Worm (Caenorhabditis elegans) whole organism, mixed stage, embryonic: Measurements from ENCODE around the gene Y73B6BL.37.
A peak's percentile ranks its signal among the peaks of the same experiment; 100 is the strongest.

ENCODE experiments used
- bed-3 ChIP-seq: fragments of 200-800 bp; sonication (Bioruptor generic); optimal IDR thresholded peaks from 3 replicates; lab custom pipeline; 2018; ENCODE audit warnings: mild to moderate bottlenecking, missing genetic modification characterization, moderate library complexity, missing compliant biosample characterization
- blmp-1 ChIP-seq: fragments of 150-350 bp; optimal IDR thresholded peaks from 2 replicates; lab custom pipeline; 2014; ENCODE audit warnings: missing biosample characterization, missing genetic modification characterization
- ceh-39 ChIP-seq: fragments of 150-350 bp; optimal IDR thresholded peaks from 2 replicates; lab custom pipeline; 2014; ENCODE audit warnings: missing biosample characterization, missing genetic modification characterization
- ceh-43 ChIP-seq: fragments of 200-800 bp; sonication (Bioruptor generic); optimal IDR thresholded peaks from 2 replicates; lab custom pipeline; 2018; ENCODE audit warnings: mild to moderate bottlenecking, missing genetic modification characterization, moderate library complexity, missing compliant biosample characterization
- ceh-83 ChIP-seq: fragments of 200-800 bp; sonication (Bioruptor generic); optimal IDR thresholded peaks from 2 replicates; lab custom pipeline; 2018; ENCODE audit warnings: mild to moderate bottlenecking, missing genetic modification characterization, missing compliant biosample characterization
- ces-1 ChIP-seq: fragments of 150-350 bp; optimal IDR thresholded peaks from 2 replicates; lab custom pipeline; 2014; ENCODE audit warnings: missing biosample characterization, missing genetic modification reagents, missing genetic modification characterization
- cnd-1 ChIP-seq: fragments of 200-800 bp; sonication (Bioruptor generic); optimal IDR thresholded peaks from 2 replicates; lab custom pipeline; 2018; ENCODE audit warnings: mild to moderate bottlenecking, missing genetic modification characterization, missing compliant biosample characterization
- drap-1 ChIP-seq: fragments of 200-800 bp; sonication (Bioruptor generic); optimal IDR thresholded peaks from 3 replicates; lab custom pipeline; 2018; ENCODE audit warnings: mild to moderate bottlenecking, missing genetic modification characterization, missing compliant biosample characterization
- elt-1 ChIP-seq: sonication (generic microtip); optimal IDR thresholded peaks from 2 replicates; lab custom pipeline; 2017; ENCODE audit warnings: missing genetic modification characterization, mild to moderate bottlenecking, missing compliant biosample characterization, antibody characterized with exemption, moderate library complexity, borderline replicate concordance; ENCODE audit not compliant: insufficient read depth
- elt-3 ChIP-seq: fragments of 150-350 bp; optimal IDR thresholded peaks from 2 replicates; lab custom pipeline; 2014; ENCODE audit warnings: missing biosample characterization, missing genetic modification characterization
- flh-1 ChIP-seq: fragments of 200-800 bp; sonication (Bioruptor generic); optimal IDR thresholded peaks from 2 replicates; lab custom pipeline; 2018; ENCODE audit warnings: mild to moderate bottlenecking, missing genetic modification characterization, moderate library complexity, missing compliant biosample characterization
- ham-2 ChIP-seq: fragments of 200-800 bp; sonication (Bioruptor generic); optimal IDR thresholded peaks from 2 replicates; lab custom pipeline; 2018; ENCODE audit warnings: mild to moderate bottlenecking, missing genetic modification characterization, missing compliant biosample characterization
- hlh-1 ChIP-seq: fragments of 150-350 bp; optimal IDR thresholded peaks from 2 replicates; lab custom pipeline; 2014; ENCODE audit warnings: missing biosample characterization, missing genetic modification reagents, missing genetic modification characterization
- lin-13 ChIP-seq: fragments of 150-350 bp; optimal IDR thresholded peaks from 2 replicates; lab custom pipeline; 2014; ENCODE audit warnings: missing biosample characterization, missing genetic modification characterization
- lin-32 ChIP-seq: fragments of 200-800 bp; sonication (Bioruptor generic); optimal IDR thresholded peaks from 2 replicates; lab custom pipeline; 2018; ENCODE audit warnings: mild to moderate bottlenecking, missing genetic modification characterization, missing compliant biosample characterization
- lsy-2 ChIP-seq: fragments of 150-350 bp; optimal IDR thresholded peaks from 2 replicates; lab custom pipeline; 2014; ENCODE audit warnings: missing biosample characterization, missing genetic modification characterization
- mab-5 ChIP-seq: fragments of 150-350 bp; optimal IDR thresholded peaks from 2 replicates; lab custom pipeline; 2014; ENCODE audit warnings: missing biosample characterization, missing genetic modification characterization
- mep-1 ChIP-seq: fragments of 150-350 bp; optimal IDR thresholded peaks from 2 replicates; lab custom pipeline; 2017; ENCODE audit warnings: missing biosample characterization, missing genetic modification reagents, missing genetic modification characterization, inconsistent platforms
- mls-2 ChIP-seq: sonication (generic microtip); optimal IDR thresholded peaks from 2 replicates; lab custom pipeline; 2016; ENCODE audit warnings: mild to moderate bottlenecking, missing genetic modification characterization, moderate library complexity, missing compliant biosample characterization
- nhr-12 ChIP-seq: fragments of 150-350 bp; optimal IDR thresholded peaks from 2 replicates; lab custom pipeline; 2014; ENCODE audit warnings: missing biosample characterization, missing genetic modification characterization
- nhr-2 ChIP-seq: fragments of 150-350 bp; optimal IDR thresholded peaks from 2 replicates; lab custom pipeline; 2014; ENCODE audit warnings: missing biosample characterization, missing genetic modification characterization
- nhr-28 ChIP-seq: fragments of 150-350 bp; optimal IDR thresholded peaks from 2 replicates; lab custom pipeline; 2014; ENCODE audit warnings: missing biosample characterization, missing genetic modification characterization
- nhr-76 ChIP-seq: sonication (generic microtip); optimal IDR thresholded peaks from 2 replicates; lab custom pipeline; 2017; ENCODE audit warnings: missing biosample characterization, missing genetic modification characterization
- pha-4 ChIP-seq: fragments of 150-350 bp; optimal IDR thresholded peaks from 2 replicates; lab custom pipeline; 2018; ENCODE audit warnings: missing biosample characterization, missing genetic modification reagents, missing genetic modification characterization
- sem-2 ChIP-seq: fragments of 200-800 bp; sonication (Bioruptor generic); optimal IDR thresholded peaks from 2 replicates; lab custom pipeline; 2018; ENCODE audit warnings: mild to moderate bottlenecking, missing genetic modification characterization, missing compliant biosample characterization
- snpc-4 ChIP-seq: fragments of 150-350 bp; optimal IDR thresholded peaks from 2 replicates; lab custom pipeline; 2014; ENCODE audit warnings: missing biosample characterization, missing genetic modification characterization
- sptf-1 ChIP-seq: sonication (generic microtip); optimal IDR thresholded peaks from 2 replicates; lab custom pipeline; 2017; ENCODE audit warnings: mild to moderate bottlenecking, missing genetic modification characterization, moderate library complexity, missing compliant biosample characterization
- tbx-8 ChIP-seq: fragments of 200-800 bp; sonication (Bioruptor generic); optimal IDR thresholded peaks from 2 replicates; lab custom pipeline; 2018; ENCODE audit warnings: mild to moderate bottlenecking, missing genetic modification characterization, moderate library complexity, missing compliant biosample characterization
- unc-39 ChIP-seq: fragments of 150-350 bp; optimal IDR thresholded peaks from 2 replicates; lab custom pipeline; 2014; ENCODE audit warnings: missing biosample characterization, missing genetic modification characterization
- unc-62 ChIP-seq: fragments of 150-350 bp; optimal IDR thresholded peaks from 2 replicates; lab custom pipeline; 2014; ENCODE audit warnings: missing biosample characterization, missing genetic modification reagents, missing genetic modification characterization
- zip-8 ChIP-seq: fragments of 150-350 bp; optimal IDR thresholded peaks from 2 replicates; lab custom pipeline; 2014; ENCODE audit warnings: missing biosample characterization, missing genetic modification characterization
- ztf-11 ChIP-seq: fragments of 150-350 bp; optimal IDR thresholded peaks from 2 replicates; lab custom pipeline; 2014; ENCODE audit warnings: missing biosample characterization, missing genetic modification characterization

Gene Y73B6BL.37

ce11 chrIV:6487047-6487446 is at the start of gene Y73B6BL.37:
Gene Y73B6BL.37 (plus strand): TSS chrIV:6487347.
- no peak for TF ChIP-seq blmp-1
- no peak for TF ChIP-seq pha-4

DNA sequence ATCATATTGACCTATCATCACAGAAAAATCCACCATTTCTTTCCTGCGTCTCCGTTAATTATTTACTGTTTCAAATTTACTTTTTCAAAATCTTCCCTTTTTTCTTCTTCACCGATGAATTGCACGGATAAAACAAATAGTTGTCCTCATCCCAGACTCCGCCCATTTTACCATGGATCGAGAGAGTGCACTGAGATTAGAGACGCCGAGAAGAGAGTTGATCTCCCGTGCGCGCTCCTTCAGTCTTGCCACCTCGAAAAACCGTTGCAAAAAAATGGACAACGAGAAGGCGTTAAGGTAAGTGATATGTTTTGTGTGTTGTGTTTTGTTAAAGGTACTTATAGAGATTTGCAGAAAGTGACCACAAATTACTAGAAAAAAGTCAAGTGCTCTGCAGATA is 49.1 kb upstream of the Y73B6BL.37 start, which contains the start of gene dlc-5:
TSS of gene dlc-5 (plus strand) at position 154 of the 400 bp plus-strand sequence.
- TF ChIP-seq lin-13 (tag; lab: Kevin White, UChicago) (no peak), pha-4 (no peak), ceh-39 (tag; lab: Kevin White, UChicago) (no peak), mep-1 (tag; lab: Kevin White, UChicago) (no peak), lin-32 (GFP tag; lab: Kevin White, UChicago) (no peak), nhr-76 (tag; lab: Kevin White, UChicago) (no peak), sem-2 (no peak), hlh-1 (tag; lab: Kevin White, UChicago) (no peak), ceh-43 (GFP tag; lab: Kevin White, UChicago) (no peak), ham-2 (GFP tag; lab: Kevin White, UChicago) (no peak), sptf-1 (tag; lab: Kevin White, UChicago) (no peak), elt-3 (tag; lab: Kevin White, UChicago) (no peak), nhr-2 (tag; lab: Kevin White, UChicago) (no peak), ztf-11 (no peak), mls-2 (no peak), unc-39 (tag; lab: Kevin White, UChicago) (no peak), snpc-4 (tag; lab: Kevin White, UChicago) (no peak), ces-1 (GFP tag; lab: Kevin White, UChicago) (no peak), zip-8 (no peak)

DNA sequence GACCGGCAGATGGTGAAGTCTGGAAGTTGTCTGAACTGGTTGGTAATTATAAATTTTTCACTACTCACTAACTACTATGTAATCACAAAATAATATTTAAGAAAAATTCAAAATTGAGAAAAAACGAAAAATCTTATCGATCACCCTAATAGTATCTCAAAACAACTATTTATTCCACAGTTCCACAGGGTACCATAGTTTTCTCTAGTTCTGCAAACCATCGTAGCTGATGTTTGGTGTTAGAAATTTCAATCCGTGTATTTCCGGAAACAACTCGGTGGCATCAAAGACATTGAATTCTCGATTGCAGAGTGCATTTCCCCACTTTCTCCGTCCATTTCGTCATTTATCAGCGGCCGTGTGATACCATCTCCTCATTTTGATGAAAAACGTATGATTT is 45.5 kb upstream of the Y73B6BL.37 start, which contains the start of gene Y73B6BL.31:
TSS of gene Y73B6BL.31 (plus strand) at position 301 of the 400 bp plus-strand sequence.
- TF ChIP-seq bed-3 (GFP tag; lab: Kevin White, UChicago) (no peak), nhr-28 (tag; lab: Kevin White, UChicago) (no peak), lsy-2 (no peak), blmp-1 (no peak)

DNA sequence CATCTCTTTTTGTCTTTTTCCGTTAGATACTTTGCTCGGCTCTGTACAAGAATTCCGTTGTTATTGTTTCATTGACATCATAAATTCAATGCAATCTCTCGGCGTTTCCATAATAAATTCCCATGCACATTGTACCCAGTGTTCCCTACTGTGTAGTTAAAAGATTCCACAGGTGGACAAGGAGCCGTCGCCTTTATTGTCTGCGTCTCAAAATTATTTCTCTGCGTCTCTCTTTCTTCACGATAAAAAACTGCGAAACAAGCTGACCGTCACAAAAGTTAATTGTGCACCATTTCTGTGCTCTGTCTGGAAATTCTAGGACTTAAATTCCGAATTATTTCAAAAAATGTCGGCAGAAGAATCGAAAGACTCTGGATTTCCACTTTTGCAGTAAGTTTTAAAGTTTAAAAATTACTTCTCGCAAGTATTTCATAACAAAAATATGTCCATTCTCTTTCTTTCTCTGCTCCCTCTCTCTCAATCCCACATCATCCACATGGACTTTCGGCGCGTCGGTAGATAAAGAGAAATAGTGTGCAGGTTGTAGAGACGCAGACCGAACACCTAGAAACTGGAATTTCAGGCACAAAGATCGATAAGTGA is 45.0 kb upstream of the Y73B6BL.37 start:
- TF ChIP-seq ceh-83 (GFP tag; lab: Kevin White, UChicago) (peak; percentile 54), ces-1 (GFP tag; lab: Kevin White, UChicago) (no peak), elt-1 (tag; lab: Kevin White, UChicago) (no peak), nhr-12 (tag; lab: Kevin White, UChicago) (no peak), tbx-8 (GFP tag; lab: Kevin White, UChicago) (no peak)

- TF ChIP-seq snpc-4 (tag; lab: Kevin White, UChicago) (no peak), nhr-12 (tag; lab: Kevin White, UChicago) (no peak)
Measured at ce11 chrIV:6443018-6443417, 44.1 kb upstream of the Y73B6BL.37 start.

DNA sequence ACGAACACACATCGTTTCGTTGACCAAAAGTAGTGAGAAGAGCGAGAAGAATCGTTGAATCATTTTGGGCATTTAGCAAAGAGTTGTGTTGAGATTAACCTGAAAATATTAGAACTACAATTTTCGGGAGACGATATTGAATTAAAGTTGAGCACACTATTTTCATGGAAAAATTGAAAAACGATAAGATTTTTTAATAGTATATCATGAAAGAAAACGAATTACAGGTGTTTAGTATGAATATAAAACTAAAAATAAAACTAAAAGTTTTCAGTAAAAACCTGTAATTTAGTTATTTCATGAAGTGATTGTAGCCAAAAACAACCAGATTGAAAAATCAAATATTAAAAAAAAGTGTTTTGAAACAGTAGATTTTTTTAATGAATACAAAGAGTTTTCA is 29.7 kb upstream of the Y73B6BL.37 start, which contains the start of gene lgc-10:
TSS of gene lgc-10 (minus strand) at position 101 of the 400 bp plus-strand sequence.
- TF ChIP-seq ceh-83 (GFP tag; lab: Kevin White, UChicago) (no peak), mls-2 (no peak), nhr-12 (tag; lab: Kevin White, UChicago) (no peak), sem-2 (no peak), tbx-8 (GFP tag; lab: Kevin White, UChicago) (no peak)

ce11 chrIV:6460596-6460995 is 26.6 kb upstream of the Y73B6BL.37 start:
- no peak for TF ChIP-seq mab-5
- no peak for TF ChIP-seq tbx-8 (GFP tag; lab: Kevin White, UChicago)
- no peak for TF ChIP-seq drap-1 (GFP tag; lab: Kevin White, UChicago)
- TF ChIP-seq elt-3 (tag; lab: Kevin White, UChicago), result no peak
- no peak for TF ChIP-seq cnd-1 (tag; lab: Kevin White, UChicago)
- no peak for TF ChIP-seq flh-1 (GFP tag; lab: Kevin White, UChicago)
- TF ChIP-seq nhr-2 (tag; lab: Kevin White, UChicago), result no peak
- no peak for TF ChIP-seq sptf-1 (tag; lab: Kevin White, UChicago)
- TF ChIP-seq elt-1 (tag; lab: Kevin White, UChicago), result no peak
- TF ChIP-seq nhr-28 (tag; lab: Kevin White, UChicago), result no peak
- TF ChIP-seq unc-62 (GFP tag; lab: Kevin White, UChicago), result no peak
- TF ChIP-seq lsy-2, result no peak
